Fruit fly (Drosophila melanogaster) whole organism, prepupa: ENCODE results near the gene kon.

Experiments used
- Blimp-1 ChIP-seq: fragments of 200-800 bp; sonication (Bioruptor generic); optimal IDR thresholded peaks from 3 replicates; lab custom pipeline; 2017; ENCODE audit warnings: missing biosample characterization, missing genetic modification characterization, mild to moderate bottlenecking, moderate library complexity, missing genetic modification reagents
- CG10631 ChIP-seq: fragments of 200-800 bp; sonication (Bioruptor generic); optimal IDR thresholded peaks from 2 replicates; lab custom pipeline; 2016; ENCODE audit warnings: missing biosample characterization, missing genetic modification characterization
- CG11294 ChIP-seq: fragments of 200-800 bp; sonication (Bioruptor generic); IDR thresholded peaks from 2 replicates; pipeline ENCODE4 v1.3.6; 2022; ENCODE audit warnings: missing biosample characterization, missing genetic modification characterization
- CG11762 ChIP-seq: fragments of 200-800 bp; sonication (Bioruptor generic); optimal IDR thresholded peaks from 3 replicates; lab custom pipeline; 2016; ENCODE audit warnings: missing biosample characterization, missing genetic modification characterization; ENCODE audit not compliant: insufficient read depth
- CG11902 ChIP-seq: fragments of 200-800 bp; sonication (Bioruptor generic); optimal IDR thresholded peaks from 3 replicates; lab custom pipeline; 2016; ENCODE audit warnings: missing biosample characterization, missing genetic modification characterization
- CG16779 ChIP-seq: fragments of 200-800 bp; sonication (Bioruptor generic); optimal IDR thresholded peaks from 3 replicates; lab custom pipeline; 2017; ENCODE audit warnings: missing biosample characterization, mild to moderate bottlenecking, missing genetic modification characterization
- CG3032 ChIP-seq: fragments of 200-800 bp; optimal IDR thresholded peaks from 2 replicates; lab custom pipeline; 2019; ENCODE audit warnings: missing biosample characterization, mild to moderate bottlenecking, missing genetic modification characterization, moderate library complexity
- CG31627 ChIP-seq: fragments of 200-800 bp; sonication (Bioruptor generic); optimal IDR thresholded peaks from 3 replicates; lab custom pipeline; 2016; ENCODE audit warnings: missing biosample characterization, missing genetic modification characterization
- CG4318 ChIP-seq: fragments of 200-800 bp; sonication (Bioruptor generic); optimal IDR thresholded peaks from 3 replicates; lab custom pipeline; 2017; ENCODE audit warnings: missing biosample characterization, mild to moderate bottlenecking, missing genetic modification characterization
- CG6163 ChIP-seq: fragments of 200-800 bp; sonication (Bioruptor generic); IDR thresholded peaks from 3 replicates; pipeline ENCODE4 v1.3.6; 2022; ENCODE audit warnings: missing biosample characterization, missing genetic modification characterization
- CG6276 ChIP-seq: fragments of 200-800 bp; sonication (Bioruptor generic); optimal IDR thresholded peaks from 2 replicates; lab custom pipeline; 2017; ENCODE audit warnings: missing biosample characterization, mild to moderate bottlenecking, missing genetic modification characterization
- CG6808 ChIP-seq: fragments of 200-800 bp; sonication (Bioruptor generic); optimal IDR thresholded peaks from 3 replicates; lab custom pipeline; 2017; ENCODE audit warnings: missing biosample characterization, missing genetic modification characterization, mild to moderate bottlenecking, moderate library complexity, missing genetic modification reagents
- CG6854 ChIP-seq: fragments of 200-800 bp; sonication (Bioruptor generic); optimal IDR thresholded peaks from 2 replicates; lab custom pipeline; 2017; ENCODE audit warnings: missing biosample characterization, mild to moderate bottlenecking, missing genetic modification characterization
- CG7368 ChIP-seq: fragments of 200-800 bp; sonication (Bioruptor generic); optimal IDR thresholded peaks from 3 replicates; lab custom pipeline; 2016; ENCODE audit warnings: missing biosample characterization, missing genetic modification characterization
- CG8119 ChIP-seq: fragments of 200-800 bp; sonication (Bioruptor generic); IDR thresholded peaks from 3 replicates; pipeline ENCODE4 v1.3.6; 2022; ENCODE audit warnings: missing biosample characterization, missing genetic modification characterization
- CG8632 ChIP-seq: fragments of 200-800 bp; sonication (Bioruptor generic); optimal IDR thresholded peaks from 3 replicates; lab custom pipeline; 2016; ENCODE audit warnings: missing biosample characterization, missing genetic modification characterization
- Eip78C ChIP-seq: fragments of 200-800 bp; sonication (Bioruptor generic); peaks from one replicate; lab custom pipeline; 2016; ENCODE audit warnings: missing biosample characterization, missing genetic modification characterization
- Ets21C ChIP-seq: fragments of 200-800 bp; sonication (Bioruptor generic); optimal IDR thresholded peaks from 3 replicates; lab custom pipeline; 2016; ENCODE audit warnings: missing biosample characterization, missing genetic modification characterization
- Ets96B ChIP-seq: fragments of 200-800 bp; optimal IDR thresholded peaks from 2 replicates; lab custom pipeline; 2019; ENCODE audit warnings: missing biosample characterization, mild to moderate bottlenecking, missing genetic modification characterization, moderate library complexity
- Hr39 ChIP-seq: fragments of 200-800 bp; sonication (Bioruptor generic); optimal IDR thresholded peaks from 2 replicates; lab custom pipeline; 2016; ENCODE audit warnings: missing biosample characterization, missing genetic modification characterization
- Met ChIP-seq: fragments of 200-800 bp; sonication (Bioruptor generic); optimal IDR thresholded peaks from 3 replicates; lab custom pipeline; 2016; ENCODE audit warnings: missing biosample characterization, missing genetic modification characterization
- OdsH ChIP-seq: fragments of 200-800 bp; sonication (Bioruptor generic); optimal IDR thresholded peaks from 3 replicates; lab custom pipeline; 2016; ENCODE audit warnings: missing biosample characterization, missing genetic modification characterization
- Smox ChIP-seq: fragments of 200-800 bp; sonication (Bioruptor generic); optimal IDR thresholded peaks from 3 replicates; lab custom pipeline; 2016; ENCODE audit warnings: missing biosample characterization, missing genetic modification characterization
- Sox102F ChIP-seq: fragments of 200-800 bp; sonication (Bioruptor generic); optimal IDR thresholded peaks from 2 replicates; lab custom pipeline; 2016; ENCODE audit warnings: missing biosample characterization, mild to moderate bottlenecking, missing genetic modification characterization
- Sox15 ChIP-seq: fragments of 200-800 bp; sonication (Bioruptor generic); optimal IDR thresholded peaks from 3 replicates; lab custom pipeline; 2016; ENCODE audit warnings: missing biosample characterization, missing genetic modification characterization
- achi ChIP-seq: fragments of 200-800 bp; sonication (Bioruptor generic); optimal IDR thresholded peaks from 3 replicates; lab custom pipeline; 2016; ENCODE audit warnings: missing biosample characterization, missing genetic modification characterization
- cyc ChIP-seq: fragments of 200-800 bp; sonication (Bioruptor generic); optimal IDR thresholded peaks from 3 replicates; lab custom pipeline; 2016; ENCODE audit warnings: missing biosample characterization, missing genetic modification characterization
- dac ChIP-seq: fragments of 200-800 bp; sonication (Bioruptor generic); optimal IDR thresholded peaks from 2 replicates; lab custom pipeline; 2017; ENCODE audit warnings: missing biosample characterization, mild to moderate bottlenecking, missing genetic modification characterization
- dsx ChIP-seq: fragments of 200-800 bp; optimal IDR thresholded peaks from 3 replicates; lab custom pipeline; 2019; ENCODE audit warnings: missing biosample characterization, mild to moderate bottlenecking, missing genetic modification characterization, moderate library complexity; ENCODE audit not compliant: poor library complexity, severe bottlenecking
- fd59A ChIP-seq: fragments of 200-800 bp; sonication (Bioruptor generic); optimal IDR thresholded peaks from 2 replicates; lab custom pipeline; 2017; ENCODE audit warnings: missing biosample characterization, mild to moderate bottlenecking, missing genetic modification characterization, missing genetic modification reagents
- fd85E ChIP-seq: fragments of 200-800 bp; sonication (Bioruptor generic); optimal IDR thresholded peaks from 3 replicates; lab custom pipeline; 2016; ENCODE audit warnings: missing biosample characterization, missing genetic modification characterization
- fkh ChIP-seq: fragments of 200-800 bp; sonication (Bioruptor generic); optimal IDR thresholded peaks from 3 replicates; lab custom pipeline; 2017; ENCODE audit warnings: missing biosample characterization, mild to moderate bottlenecking, missing genetic modification characterization, moderate library complexity
- lz ChIP-seq: fragments of 200-800 bp; sonication (Bioruptor generic); optimal IDR thresholded peaks from 3 replicates; lab custom pipeline; 2016; ENCODE audit warnings: missing biosample characterization, missing genetic modification characterization
- net ChIP-seq: fragments of 200-800 bp; sonication (Bioruptor generic); optimal IDR thresholded peaks from 3 replicates; lab custom pipeline; 2016; ENCODE audit warnings: missing biosample characterization, missing genetic modification characterization
- salr ChIP-seq, 2 experiments: fragments of 200-800 bp; sonication (Bioruptor generic); optimal IDR thresholded peaks; 3 replicates each; lab custom pipeline; 2016 to 2018; ENCODE audit warnings: missing biosample characterization in 2 of 2, missing genetic modification characterization in 2 of 2, mild to moderate bottlenecking in 1 of 2
- svp ChIP-seq: fragments of 200-800 bp; sonication (Bioruptor generic); peaks from one replicate; lab custom pipeline; 2016; ENCODE audit warnings: missing biosample characterization, missing genetic modification characterization
- topi ChIP-seq: fragments of 200-800 bp; sonication (Bioruptor generic); optimal IDR thresholded peaks from 3 replicates; lab custom pipeline; 2016; ENCODE audit warnings: missing biosample characterization, missing genetic modification characterization
- vri ChIP-seq: fragments of 200-800 bp; sonication (Bioruptor generic); optimal IDR thresholded peaks from 3 replicates; lab custom pipeline; 2016; ENCODE audit warnings: missing biosample characterization, mild to moderate bottlenecking, missing genetic modification characterization

Gene kon

DNA sequence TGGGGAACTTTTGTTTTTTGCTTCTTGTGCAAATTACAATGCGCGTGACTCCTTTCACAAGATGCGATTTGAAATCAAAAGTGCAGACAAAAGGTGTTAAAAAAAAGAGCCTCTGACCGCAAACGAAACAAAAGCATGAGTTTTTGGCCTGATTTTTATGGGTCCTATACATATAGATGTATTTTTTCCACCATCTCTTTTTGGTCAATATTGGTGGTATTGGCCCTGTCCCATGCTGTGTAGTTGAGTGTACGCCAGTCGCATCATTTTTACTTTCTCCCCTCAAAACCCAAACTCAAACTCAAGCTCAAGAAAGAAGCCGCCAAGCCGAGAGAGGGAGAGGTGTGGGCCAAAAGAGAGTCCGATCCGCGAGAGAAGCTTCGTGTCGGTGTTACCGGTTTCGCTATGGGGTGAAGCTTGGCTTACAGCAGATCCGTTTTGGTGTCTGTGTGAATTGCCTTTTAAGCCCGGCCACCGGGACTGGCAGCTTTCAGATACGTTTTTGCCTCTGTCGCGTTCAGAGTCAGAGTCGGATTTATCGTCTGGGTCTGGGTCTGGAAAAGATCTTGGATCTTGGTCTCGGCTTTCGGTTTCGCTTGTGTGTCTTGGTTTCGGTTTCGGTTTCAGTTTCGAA lies 13.3 kb upstream of the kon start, which contains the start of gene CG10211 (continued):
- TF ChIP-seq CG11762 (GFP tag; lab: Kevin White, UChicago) (no peak), Smox (GFP tag; lab: Kevin White, UChicago) (peak; percentile 28), fd85E (no peak), CG16779 (tag; lab: Kevin White, UChicago) (no peak), salr (GFP tag; optimal IDR thresholded peaks at IDR 0.05; lab: Kevin White, UChicago) (no peak), Ets21C (GFP tag; lab: Kevin White, UChicago) (no peak), svp (GFP tag; lab: Kevin White, UChicago) (peak; percentile 84), Sox102F (GFP tag; lab: Kevin White, UChicago) (peak; percentile 77), Hr39 (GFP tag; lab: Kevin White, UChicago) (peak; percentile 25), CG3032 (tag; lab: Kevin White, UChicago) (peak; percentile 52), CG11294 (no peak), Sox15 (no peak), dsx (peak; percentile 44), CG6854 (GFP tag; lab: Kevin White, UChicago) (peak; percentile 59), net (GFP tag; lab: Kevin White, UChicago) (peak; percentile 51), Eip78C (peak; percentile 87), CG6808 (GFP tag; lab: Kevin White, UChicago) (peak; percentile 60), dac (peak; percentile 44), topi (GFP tag; lab: Kevin White, UChicago) (peak; percentile 62), vri (GFP tag; lab: Kevin White, UChicago) (peak; percentile 32), CG6163 (GFP tag; lab: Robert Waterston, UW) (no peak; the same call in 2 of the 3 replicates), Met (GFP tag; lab: Kevin White, UChicago) (peak; percentile 56), CG11902 (GFP tag; lab: Kevin White, UChicago) (no peak), CG8632 (GFP tag; lab: Kevin White, UChicago) (peak; percentile 54), cyc (GFP tag; lab: Kevin White, UChicago) (peak; percentile 43)

DNA sequence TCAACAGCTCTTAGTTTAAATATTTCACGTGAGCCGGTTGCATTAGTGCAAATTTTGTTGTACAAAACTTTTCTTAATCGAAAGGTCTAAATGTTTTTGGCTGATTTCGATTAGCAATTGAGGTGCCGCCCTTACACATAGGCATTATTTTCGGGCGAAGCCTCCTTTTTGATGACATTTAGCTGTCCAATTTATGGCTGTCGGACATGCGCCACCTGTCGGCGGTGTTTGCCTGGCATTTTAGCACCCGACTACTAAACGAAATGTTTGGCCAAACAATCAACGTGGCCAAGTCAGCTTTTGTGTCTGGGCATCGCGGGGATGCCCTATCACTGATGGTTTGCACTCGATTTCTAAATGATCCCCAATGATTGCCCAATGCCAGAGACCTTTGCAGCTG lies 12.6 kb upstream of the kon start:
- TF ChIP-seq CG7368 (GFP tag; lab: Kevin White, UChicago): no peak
- no peak for TF ChIP-seq Hr39 (GFP tag; lab: Kevin White, UChicago)
- no peak for TF ChIP-seq topi (GFP tag; lab: Kevin White, UChicago)
- TF ChIP-seq CG11902 (GFP tag; lab: Kevin White, UChicago): no peak
- no peak for TF ChIP-seq fd59A (GFP tag; lab: Kevin White, UChicago)
- no peak for TF ChIP-seq Blimp-1 (GFP tag; lab: Kevin White, UChicago)
- TF ChIP-seq CG11762 (GFP tag; lab: Kevin White, UChicago): no peak
- TF ChIP-seq OdsH (GFP tag; lab: Kevin White, UChicago): no peak
- no peak for TF ChIP-seq dac
- no peak for TF ChIP-seq Ets96B (tag; lab: Kevin White, UChicago)
- TF ChIP-seq CG31627 (GFP tag; lab: Kevin White, UChicago): no peak
- TF ChIP-seq CG11294: no peak
- no peak for TF ChIP-seq CG10631 (GFP tag; lab: Kevin White, UChicago)
- TF ChIP-seq achi: no peak
- TF ChIP-seq CG8632 (GFP tag; lab: Kevin White, UChicago): no peak
- no peak for TF ChIP-seq CG6276
- TF ChIP-seq, all 60 proteins: peak for 0

dm6 chr2L:18513402-18513801 lies 9.6 kb upstream of the kon start:
- TF ChIP-seq CG4318: no peak
- no peak for TF ChIP-seq CG31627 (GFP tag; lab: Kevin White, UChicago)
- TF ChIP-seq fkh: no peak
- no peak for TF ChIP-seq Sox15
- no peak for TF ChIP-seq lz (GFP tag; lab: Kevin White, UChicago)
- TF ChIP-seq achi: no peak
- no peak for TF ChIP-seq CG8119 (GFP tag; lab: Robert Waterston, UW)
